Fruit fly (Drosophila melanogaster) whole organism, embryonic: ENCODE results near the gene CG34284.

Source experiments
- Antp ChIP-seq: fragments of 200-800 bp; sonication (Bioruptor generic); optimal IDR thresholded peaks from 3 replicates; lab custom pipeline; 2016; ENCODE audit warnings: missing biosample characterization, missing genetic modification characterization
- Atf3 ChIP-seq: fragments of 200-800 bp; sonication (Bioruptor generic); optimal IDR thresholded peaks from 3 replicates; lab custom pipeline; 2016; ENCODE audit warnings: missing biosample characterization, missing genetic modification characterization
- Bdp1 ChIP-seq: fragments of 200-800 bp; sonication (Bioruptor generic); optimal IDR thresholded peaks from 3 replicates; lab custom pipeline; 2016; ENCODE audit warnings: missing biosample characterization, missing genetic modification characterization
- BtbVII ChIP-seq: fragments of 200-800 bp; sonication (Bioruptor generic); optimal IDR thresholded peaks from 3 replicates; lab custom pipeline; 2017; ENCODE audit warnings: missing biosample characterization, mild to moderate bottlenecking, missing genetic modification characterization
- CG10209 ChIP-seq: fragments of 200-800 bp; sonication (Bioruptor generic); optimal IDR thresholded peaks from 3 replicates; lab custom pipeline; 2017; ENCODE audit warnings: missing biosample characterization, mild to moderate bottlenecking, missing genetic modification characterization, missing genetic modification reagents
- CG11695 ChIP-seq: fragments of 200-800 bp; sonication (Bioruptor generic); IDR thresholded peaks from 3 replicates; pipeline ENCODE4 v1.3.6; 2022; ENCODE audit warnings: missing biosample characterization, missing genetic modification characterization
- CG11696 ChIP-seq: fragments of 200-800 bp; sonication (Bioruptor generic); IDR thresholded peaks from 2 replicates; pipeline ENCODE4 v1.3.6; 2022; ENCODE audit warnings: missing biosample characterization, missing genetic modification characterization
- CG12391 ChIP-seq: fragments of 200-800 bp; sonication (Bioruptor generic); optimal IDR thresholded peaks from 3 replicates; lab custom pipeline; 2018; ENCODE audit warnings: missing biosample characterization, mild to moderate bottlenecking, missing genetic modification characterization, moderate library complexity
- CG12659 ChIP-seq: fragments of 200-800 bp; sonication (Bioruptor generic); optimal IDR thresholded peaks from 3 replicates; lab custom pipeline; 2017; ENCODE audit warnings: mild to moderate bottlenecking, missing biosample characterization, missing genetic modification reagents, missing genetic modification characterization
- CG13894 ChIP-seq: fragments of 200-800 bp; sonication (Bioruptor generic); optimal IDR thresholded peaks from 3 replicates; lab custom pipeline; 2018; ENCODE audit warnings: missing biosample characterization, mild to moderate bottlenecking, missing genetic modification characterization, moderate library complexity
- CG14050 ChIP-seq: fragments of 200-800 bp; sonication (Bioruptor generic); IDR thresholded peaks from 3 replicates; pipeline ENCODE4 v1.3.6; 2022; ENCODE audit warnings: missing biosample characterization, missing genetic modification characterization
- CG15269 ChIP-seq: fragments of 200-800 bp; sonication (Bioruptor generic); optimal IDR thresholded peaks from 2 replicates; lab custom pipeline; 2018; ENCODE audit warnings: missing biosample characterization, mild to moderate bottlenecking, missing genetic modification characterization, moderate library complexity
- CG15514 ChIP-seq: fragments of 200-800 bp; sonication (Bioruptor generic); optimal IDR thresholded peaks from 3 replicates; lab custom pipeline; 2017; ENCODE audit warnings: missing biosample characterization, missing genetic modification characterization, mild to moderate bottlenecking, moderate library complexity, missing genetic modification reagents
- CG17186 ChIP-seq: fragments of 200-800 bp; sonication (Bioruptor generic); optimal IDR thresholded peaks from 3 replicates; lab custom pipeline; 2017; ENCODE audit warnings: missing biosample characterization, missing genetic modification reagents, missing genetic modification characterization
- CG17328 ChIP-seq: fragments of 200-800 bp; sonication (Bioruptor generic); IDR thresholded peaks from 2 replicates; pipeline ENCODE4 v1.3.6; 2022; ENCODE audit warnings: missing biosample characterization, missing genetic modification characterization
- CG18599 ChIP-seq: fragments of 200-800 bp; sonication (Bioruptor generic); optimal IDR thresholded peaks from 3 replicates; lab custom pipeline; 2017; ENCODE audit warnings: missing biosample characterization, missing genetic modification characterization, mild to moderate bottlenecking, moderate library complexity, missing genetic modification reagents
- CG2678 ChIP-seq: fragments of 200-800 bp; sonication (Bioruptor generic); optimal IDR thresholded peaks from 3 replicates; lab custom pipeline; 2019; ENCODE audit warnings: missing biosample characterization, mild to moderate bottlenecking, missing genetic modification characterization, moderate library complexity
- CG3281 ChIP-seq: fragments of 200-800 bp; sonication (Bioruptor generic); optimal IDR thresholded peaks from 3 replicates; lab custom pipeline; 2017; ENCODE audit warnings: missing biosample characterization, mild to moderate bottlenecking, missing genetic modification characterization
- CG7745 ChIP-seq: fragments of 200-800 bp; sonication (Bioruptor generic); optimal IDR thresholded peaks from 2 replicates; lab custom pipeline; 2018; ENCODE audit warnings: missing biosample characterization, mild to moderate bottlenecking, missing genetic modification characterization, moderate library complexity
- CG8281 ChIP-seq: fragments of 200-800 bp; sonication (Bioruptor generic); optimal IDR thresholded peaks from 2 replicates; lab custom pipeline; 2018; ENCODE audit warnings: missing biosample characterization, mild to moderate bottlenecking, missing genetic modification characterization, moderate library complexity
- CG9727 ChIP-seq: fragments of 200-800 bp; sonication (Bioruptor generic); optimal IDR thresholded peaks from 3 replicates; lab custom pipeline; 2017; ENCODE audit warnings: missing biosample characterization, mild to moderate bottlenecking, missing genetic modification characterization
- D19A ChIP-seq: fragments of 200-800 bp; optimal IDR thresholded peaks from 3 replicates; lab custom pipeline; 2019; ENCODE audit warnings: missing biosample characterization, mild to moderate bottlenecking, missing genetic modification characterization, moderate library complexity
- Ets65A ChIP-seq: fragments of 200-800 bp; sonication (Bioruptor generic); peaks from one replicate; lab custom pipeline; 2016; ENCODE audit warnings: missing biosample characterization, missing genetic modification characterization
- Fer3 ChIP-seq: fragments of 200-800 bp; sonication (Bioruptor generic); optimal IDR thresholded peaks from 2 replicates; lab custom pipeline; 2018; ENCODE audit warnings: missing biosample characterization, mild to moderate bottlenecking, missing genetic modification characterization, moderate library complexity
- GATAe ChIP-seq: fragments of 200-800 bp; sonication (Bioruptor generic); conservative IDR thresholded peaks from 2 replicates; pipeline ENCODE4 v1.3.6; 2022; ENCODE audit warnings: missing biosample characterization, missing genetic modification characterization
- Hand ChIP-seq: fragments of 200-800 bp; sonication (Bioruptor generic); optimal IDR thresholded peaks from 2 replicates; lab custom pipeline; 2017; ENCODE audit warnings: mild to moderate bottlenecking, missing biosample characterization, missing genetic modification reagents, missing genetic modification characterization
- HmgZ ChIP-seq: fragments of 200-800 bp; sonication (Bioruptor generic); optimal IDR thresholded peaks from 2 replicates; lab custom pipeline; 2018; ENCODE audit warnings: missing biosample characterization, mild to moderate bottlenecking, missing genetic modification characterization
- Hr51 ChIP-seq, 2 experiments: fragments of 200-800 bp; sonication (Bioruptor generic); optimal IDR thresholded peaks; 2 replicates in 1 of 2; 3 replicates in 1 of 2; lab custom pipeline; 2016 to 2018; ENCODE audit warnings: missing biosample characterization in 2 of 2, missing genetic modification characterization in 2 of 2, mild to moderate bottlenecking in 1 of 2, moderate library complexity in 1 of 2
- Med ChIP-seq: fragments of 200-800 bp; sonication (Bioruptor generic); peaks from one replicate; lab custom pipeline; 2016; ENCODE audit warnings: missing biosample characterization, missing genetic modification characterization, mild to moderate bottlenecking, inconsistent platforms, moderate library complexity
- Mes4 ChIP-seq: fragments of 200-800 bp; sonication (Bioruptor generic); optimal IDR thresholded peaks from 2 replicates; lab custom pipeline; 2016; ENCODE audit warnings: missing biosample characterization, missing genetic modification characterization
- NK7.1 ChIP-seq: fragments of 200-800 bp; sonication (Bioruptor generic); optimal IDR thresholded peaks from 3 replicates; lab custom pipeline; 2016; ENCODE audit warnings: missing biosample characterization, missing genetic modification characterization
- Oli ChIP-seq: fragments of 200-800 bp; sonication (Bioruptor generic); optimal IDR thresholded peaks from 2 replicates; lab custom pipeline; 2018; ENCODE audit warnings: missing biosample characterization, mild to moderate bottlenecking, missing genetic modification characterization, moderate library complexity
- Six4 ChIP-seq: fragments of 200-800 bp; sonication (Bioruptor generic); optimal IDR thresholded peaks from 2 replicates; lab custom pipeline; 2016; ENCODE audit warnings: missing biosample characterization, missing genetic modification characterization
- Sox100B ChIP-seq: fragments of 200-800 bp; sonication (Bioruptor generic); optimal IDR thresholded peaks from 3 replicates; lab custom pipeline; 2018; ENCODE audit warnings: missing biosample characterization, mild to moderate bottlenecking, missing genetic modification characterization
- Vsx1 ChIP-seq: fragments of 200-800 bp; sonication (Bioruptor generic); optimal IDR thresholded peaks from 2 replicates; lab custom pipeline; 2017; ENCODE audit warnings: missing biosample characterization, mild to moderate bottlenecking, missing genetic modification characterization, missing genetic modification reagents
- Xrp1 ChIP-seq: fragments of 200-800 bp; sonication (Bioruptor generic); IDR thresholded peaks from 2 replicates; pipeline ENCODE4 v1.3.6; 2022; ENCODE audit warnings: missing biosample characterization, missing genetic modification characterization
- dmrt99B ChIP-seq: fragments of 200-800 bp; sonication (Bioruptor generic); optimal IDR thresholded peaks from 2 replicates; lab custom pipeline; 2018; ENCODE audit warnings: missing biosample characterization, mild to moderate bottlenecking, missing genetic modification characterization, moderate library complexity
- dpn ChIP-seq, 2 experiments: fragments of 200-800 bp; sonication (Bioruptor generic); optimal IDR thresholded peaks; 3 replicates each; lab custom pipeline; 2016; ENCODE audit warnings: missing biosample characterization in 2 of 2, missing genetic modification characterization in 2 of 2
- dysf ChIP-seq: fragments of 200-800 bp; sonication (Bioruptor generic); IDR thresholded peaks from 3 replicates; pipeline ENCODE4 v1.3.6; 2022; ENCODE audit warnings: missing biosample characterization, missing genetic modification characterization
- ems ChIP-seq: fragments of 200-800 bp; sonication (Bioruptor generic); optimal IDR thresholded peaks from 3 replicates; lab custom pipeline; 2016; ENCODE audit warnings: missing biosample characterization, missing genetic modification characterization
- knrl ChIP-seq: fragments of 200-800 bp; sonication (Bioruptor generic); IDR thresholded peaks from 3 replicates; pipeline ENCODE4 v1.3.6; 2022; ENCODE audit warnings: missing biosample characterization, missing genetic modification characterization; ENCODE audit not compliant: partially characterized antibody
- lab ChIP-seq: fragments of 200-800 bp; sonication (Bioruptor generic); optimal IDR thresholded peaks from 3 replicates; lab custom pipeline; 2017; ENCODE audit warnings: missing biosample characterization, missing genetic modification characterization, mild to moderate bottlenecking, moderate library complexity, missing genetic modification reagents
- pan ChIP-seq, 4 experiments: fragments of >200 bp in 3 of 4; fragments of 200-800 bp in 1 of 4; sonication (Bioruptor generic) in 1 of 4; optimal IDR thresholded peaks in 3 of 4; IDR thresholded peaks in 1 of 4; 2 replicates each; pipeline versions ENCODE4 v1.3.6 to Lab custom; 2017 to 2022; ENCODE audit warnings: missing biosample characterization in 2 of 4, missing genetic modification characterization in 2 of 4, mixed read lengths in 1 of 4
- sd ChIP-seq: fragments of 200-800 bp; sonication (Bioruptor generic); optimal IDR thresholded peaks from 3 replicates; lab custom pipeline; 2018; ENCODE audit warnings: missing biosample characterization, mild to moderate bottlenecking, missing genetic modification characterization, moderate library complexity
- sens ChIP-seq: fragments of 200-800 bp; sonication (Bioruptor generic); peaks from one replicate; lab custom pipeline; 2016; ENCODE audit warnings: missing biosample characterization, missing genetic modification characterization
- zen ChIP-seq: fragments of 200-800 bp; sonication (Bioruptor generic); optimal IDR thresholded peaks from 3 replicates; lab custom pipeline; 2018; ENCODE audit warnings: missing biosample characterization, mild to moderate bottlenecking, missing genetic modification characterization, moderate library complexity

CG34284 gene

dm6 chr3R:18912782-18913331 is 10.1 kb upstream of the CG34284 start, which contains the start of gene Sgsh (continued):
- TF ChIP-seq zen (tag; lab: Kevin White, UChicago) = peak; percentile 21

- no peak for TF ChIP-seq Bdp1 (GFP tag; lab: Kevin White, UChicago)
- TF ChIP-seq CG13894 (tag; lab: Kevin White, UChicago) = no peak
- peak; percentile 46 for TF ChIP-seq CG18599 (GFP tag; lab: Kevin White, UChicago)
- peak; percentile 25 for TF ChIP-seq sd
- peak; percentile 3 for TF ChIP-seq CG9727 (GFP tag; lab: Kevin White, UChicago)
- TF ChIP-seq sens (GFP tag; lab: Kevin White, UChicago) = peak; percentile 46
- peak; percentile 1 for TF ChIP-seq CG12659 (GFP tag; lab: Kevin White, UChicago)
- no peak for TF ChIP-seq dysf (GFP tag; lab: Robert Waterston, UW)
- peak; percentile 41 for TF ChIP-seq lab (GFP tag; lab: Kevin White, UChicago)
- TF ChIP-seq CG15269 (tag; lab: Kevin White, UChicago) = peak; percentile 55
- peak; percentile 56 for TF ChIP-seq CG2678 (tag; lab: Kevin White, UChicago)
- TF ChIP-seq Mes4 (GFP tag; lab: Kevin White, UChicago) = no peak
- peak; percentile 37 for TF ChIP-seq CG3281 (GFP tag; lab: Kevin White, UChicago)
- 0 out of 3 replicates have a peak, but pooled peaks have one; percentile 33 for TF ChIP-seq CG11695 (GFP tag; lab: Robert Waterston, UW)
- no peak for TF ChIP-seq CG15514 (GFP tag; lab: Kevin White, UChicago)
- TF ChIP-seq dmrt99B = peak; percentile 19
- TF ChIP-seq dpn (GFP tag; optimal IDR thresholded peaks at IDR 0.05; lab: Kevin White, UChicago) = no peak
- TF ChIP-seq Oli (tag; lab: Kevin White, UChicago) = peak; percentile 16
- TF ChIP-seq HmgZ (tag; lab: Kevin White, UChicago) = peak; percentile 9
- no peak for TF ChIP-seq CG17186 (GFP tag; lab: Kevin White, UChicago)
- TF ChIP-seq Atf3 (GFP tag; lab: Kevin White, UChicago) = no peak
- TF ChIP-seq Six4 = no peak
- peak; percentile 16 for TF ChIP-seq CG10209 (GFP tag; lab: Kevin White, UChicago)
- no peak for TF ChIP-seq NK7.1 (GFP tag; lab: Kevin White, UChicago)
- TF ChIP-seq pan (optimal IDR thresholded peaks at IDR 0.05; lab: Kevin White, UChicago) = no peak
- TF ChIP-seq pan (GFP tag; optimal IDR thresholded peaks at IDR 0.05 in 1 of 2, IDR thresholded peaks at IDR 0.05 in 1 of 2) = peak in 1 of 2 experiments; percentile 7
- no peak for TF ChIP-seq knrl
- no peak for TF ChIP-seq Hr51 (GFP tag; optimal IDR thresholded peaks at IDR 0.05; lab: Kevin White, UChicago)
- no peak for TF ChIP-seq ems
- peak; percentile 44 for TF ChIP-seq Ets65A (GFP tag; lab: Kevin White, UChicago)
- peak; percentile 16 for TF ChIP-seq CG12391 (tag; lab: Kevin White, UChicago)
- TF ChIP-seq Antp = no peak
- 0 out of 3 replicates have a peak, but pooled peaks have one; percentile 20 for TF ChIP-seq CG14050 (GFP tag; lab: Robert Waterston, UW)
- peak; percentile 30; the same call in 1 of the 2 replicates for TF ChIP-seq Xrp1
- no peak for TF ChIP-seq Med (GFP tag; lab: Kevin White, UChicago)
- peak; percentile 18 for TF ChIP-seq Fer3 (tag; lab: Kevin White, UChicago)
- TF ChIP-seq Sox100B (GFP tag; lab: Kevin White, UChicago) = peak; percentile 19
- peak; percentile 49 for TF ChIP-seq Hand
- peak; percentile 10 for TF ChIP-seq BtbVII (GFP tag; lab: Kevin White, UChicago)
- TF ChIP-seq Vsx1 = peak; percentile 7
- TF ChIP-seq CG7745 (tag; lab: Kevin White, UChicago) = no peak
- peak; percentile 92 for TF ChIP-seq CG11696 (GFP tag; lab: Robert Waterston, UW)
- TF ChIP-seq CG8281 (tag; lab: Kevin White, UChicago) = no peak
- peak; percentile 35; the same call in 1 of the 2 replicates for TF ChIP-seq GATAe (GFP tag; lab: Robert Waterston, UW)
- no peak for TF ChIP-seq CG17328 (GFP tag; lab: Robert Waterston, UW)
- peak; percentile 41 for TF ChIP-seq D19A
Observed at dm6 chr3R:18910923-18911322, 8.2 kb upstream of the CG34284 start.
